Worm (Caenorhabditis elegans) whole organism, L2 larva: Measurements from ENCODE around the gene gei-14.

Experiments
- R02D3.7 ChIP-seq: fragments of 150-350 bp; optimal IDR thresholded peaks from 2 replicates; lab custom pipeline; 2014; ENCODE audit warnings: missing biosample characterization, missing genetic modification characterization
- ZK546.5 ChIP-seq: sonication (generic microtip); optimal IDR thresholded peaks from 2 replicates; lab custom pipeline; 2017; ENCODE audit warnings: missing biosample characterization, missing genetic modification characterization
- alr-1 ChIP-seq: fragments of 150-350 bp; optimal IDR thresholded peaks from 2 replicates; lab custom pipeline; 2014; ENCODE audit warnings: missing biosample characterization, missing genetic modification characterization
- aly-2 ChIP-seq: fragments of 150-350 bp; optimal IDR thresholded peaks from 2 replicates; lab custom pipeline; 2014; ENCODE audit warnings: missing biosample characterization, missing genetic modification characterization
- ceh-82 ChIP-seq: fragments of 150-350 bp; optimal IDR thresholded peaks from 2 replicates; lab custom pipeline; 2014; ENCODE audit warnings: missing biosample characterization, missing genetic modification characterization
- elt-1 ChIP-seq: fragments of 150-350 bp; optimal IDR thresholded peaks from 2 replicates; lab custom pipeline; 2014; ENCODE audit warnings: missing biosample characterization, missing genetic modification characterization
- elt-3 ChIP-seq: sonication (generic microtip); optimal IDR thresholded peaks from 2 replicates; lab custom pipeline; 2017; ENCODE audit warnings: missing biosample characterization, missing genetic modification characterization
- fos-1 ChIP-seq: fragments of 150-350 bp; optimal IDR thresholded peaks from 2 replicates; lab custom pipeline; 2014; ENCODE audit warnings: missing biosample characterization, missing genetic modification characterization
- lin-11 ChIP-seq: fragments of 150-350 bp; sonication (generic microtip); optimal IDR thresholded peaks from 2 replicates; lab custom pipeline; 2014; ENCODE audit warnings: missing biosample characterization, missing genetic modification characterization, inconsistent platforms, mixed read lengths
- mab-5 ChIP-seq: fragments of 150-350 bp; optimal IDR thresholded peaks from 2 replicates; lab custom pipeline; 2014; ENCODE audit warnings: missing biosample characterization, missing genetic modification characterization
- mbf-1 ChIP-seq: sonication (generic microtip); optimal IDR thresholded peaks from 2 replicates; lab custom pipeline; 2017; ENCODE audit warnings: missing biosample characterization, missing genetic modification characterization
- mdl-1 ChIP-seq, 2 experiments: fragments of 150-350 bp in 1 of 2; sonication (generic microtip) in 1 of 2; optimal IDR thresholded peaks; 2 replicates each; lab custom pipeline; 2017; ENCODE audit warnings: missing biosample characterization in 2 of 2, missing genetic modification characterization in 2 of 2
- nhr-10 ChIP-seq: sonication (generic microtip); optimal IDR thresholded peaks from 2 replicates; lab custom pipeline; 2017; ENCODE audit warnings: missing biosample characterization, missing genetic modification characterization
- nhr-129 ChIP-seq: fragments of 150-350 bp; optimal IDR thresholded peaks from 2 replicates; lab custom pipeline; 2014; ENCODE audit warnings: missing biosample characterization, missing genetic modification characterization
- nhr-25 ChIP-seq: fragments of 150-350 bp; sonication (generic microtip); optimal IDR thresholded peaks from 3 replicates; lab custom pipeline; 2014; ENCODE audit warnings: missing biosample characterization, missing genetic modification characterization
- nhr-6 ChIP-seq: fragments of 150-350 bp; optimal IDR thresholded peaks from 2 replicates; lab custom pipeline; 2014; ENCODE audit warnings: missing biosample characterization, missing genetic modification characterization
- peb-1 ChIP-seq: fragments of 150-350 bp; optimal IDR thresholded peaks from 2 replicates; lab custom pipeline; 2014; ENCODE audit warnings: missing biosample characterization, missing genetic modification characterization
- sem-4 ChIP-seq: fragments of 150-350 bp; optimal IDR thresholded peaks from 2 replicates; lab custom pipeline; 2014; ENCODE audit warnings: missing biosample characterization, missing genetic modification reagents, missing genetic modification characterization
- skn-1 ChIP-seq: sonication (generic microtip); optimal IDR thresholded peaks from 2 replicates; lab custom pipeline; 2017; ENCODE audit warnings: missing biosample characterization, missing genetic modification characterization
- sma-3 ChIP-seq: sonication (generic microtip); optimal IDR thresholded peaks from 2 replicates; lab custom pipeline; 2016; ENCODE audit warnings: missing genetic modification reagents, missing genetic modification characterization, missing compliant biosample characterization
- sma-9 ChIP-seq, 2 experiments: fragments of 150-350 bp in 1 of 2; sonication (generic microtip) in 1 of 2; optimal IDR thresholded peaks; 2 replicates each; lab custom pipeline; 2014 to 2016; ENCODE audit warnings: missing genetic modification characterization in 2 of 2, mild to moderate bottlenecking in 1 of 2, missing biosample characterization in 1 of 2, missing compliant biosample characterization in 1 of 2, missing genetic modification reagents in 1 of 2, moderate library complexity in 1 of 2
- snpc-4 ChIP-seq: fragments of 150-350 bp; optimal IDR thresholded peaks from 2 replicates; lab custom pipeline; 2014; ENCODE audit warnings: missing biosample characterization, missing genetic modification characterization
- unc-55 ChIP-seq: fragments of 150-350 bp; sonication (generic microtip); optimal IDR thresholded peaks from 3 replicates; lab custom pipeline; 2014; ENCODE audit warnings: missing biosample characterization, missing genetic modification reagents, missing genetic modification characterization
- unc-62 ChIP-seq: fragments of 150-350 bp; optimal IDR thresholded peaks from 2 replicates; lab custom pipeline; 2014; ENCODE audit warnings: missing biosample characterization, missing genetic modification reagents, missing genetic modification characterization
- ztf-1 ChIP-seq: fragments of 200-800 bp; sonication (Bioruptor generic); conservative IDR thresholded peaks from 2 replicates; pipeline ENCODE4 v1.3.6; 2022; ENCODE audit warnings: missing genetic modification characterization, missing compliant biosample characterization
- ztf-11 ChIP-seq: sonication (generic microtip); optimal IDR thresholded peaks from 2 replicates; lab custom pipeline; 2017; ENCODE audit warnings: missing biosample characterization, missing genetic modification characterization
- ztf-4 ChIP-seq: fragments of 150-350 bp; optimal IDR thresholded peaks from 2 replicates; lab custom pipeline; 2014; ENCODE audit warnings: missing biosample characterization, missing genetic modification characterization

gei-14 gene

ce11 chrII:8225347-8225746, 50.7 kb downstream of the gei-14 start:
- TF ChIP-seq nhr-25 (tag; lab: Kevin White, UChicago): peak; percentile 47
- no peak for TF ChIP-seq ztf-4 (tag; lab: Kevin White, UChicago)
- TF ChIP-seq unc-62 (GFP tag; lab: Kevin White, UChicago): no peak
- no peak for TF ChIP-seq ZK546.5 (tag; lab: Kevin White, UChicago)
- TF ChIP-seq, all 48 proteins: peak for 1

- no peak for TF ChIP-seq sem-4
- TF ChIP-seq nhr-129: peak; percentile 9
- peak; percentile 3 for TF ChIP-seq elt-1 (tag; lab: Kevin White, UChicago)
- TF ChIP-seq snpc-4: no peak
- no peak for TF ChIP-seq ZK546.5 (tag; lab: Kevin White, UChicago)
- TF ChIP-seq skn-1 (tag; lab: Kevin White, UChicago): no peak
- TF ChIP-seq mdl-1 (tag; optimal IDR thresholded peaks at IDR 0.05; lab: Kevin White, UChicago): no peak
- no peak for TF ChIP-seq mab-5 (tag; lab: Kevin White, UChicago)
- TF ChIP-seq nhr-25 (tag; lab: Kevin White, UChicago): no peak
- TF ChIP-seq fos-1 (tag; lab: Kevin White, UChicago): peak; percentile 8
Measured at ce11 chrII:8224623-8225022, 51.4 kb downstream of the gei-14 start.

ce11 chrII:8223945-8224344, 52.1 kb downstream of the gei-14 start:
- TF ChIP-seq sma-9 (GFP tag; optimal IDR thresholded peaks at IDR 0.05; lab: Kevin White, UChicago) (no peak), sma-9 (tag; optimal IDR thresholded peaks at IDR 0.05; lab: Kevin White, UChicago) (no peak), ztf-11 (tag; lab: Kevin White, UChicago) (no peak), R02D3.7 (tag; lab: Kevin White, UChicago) (no peak), elt-1 (tag; lab: Kevin White, UChicago) (no peak), mdl-1 (tag; optimal IDR thresholded peaks at IDR 0.05; lab: Kevin White, UChicago) (no peak), nhr-10 (tag; lab: Kevin White, UChicago) (no peak), elt-3 (tag; lab: Kevin White, UChicago) (no peak), nhr-6 (tag; lab: Kevin White, UChicago) (no peak), sma-3 (GFP tag; lab: Kevin White, UChicago) (no peak), ceh-82 (tag; lab: Kevin White, UChicago) (no peak), peb-1 (tag; lab: Kevin White, UChicago) (no peak), ztf-1 (GFP tag; lab: Robert Waterston, UW) (no peak), alr-1 (tag; lab: Kevin White, UChicago) (no peak), unc-55 (GFP tag; lab: Kevin White, UChicago) (no peak), lin-11 (tag; lab: Kevin White, UChicago) (no peak), aly-2 (tag; lab: Kevin White, UChicago) (no peak), mbf-1 (no peak), fos-1 (tag; lab: Kevin White, UChicago) (no peak), mab-5 (tag; lab: Kevin White, UChicago) (no peak)
